Fruit fly (Drosophila melanogaster) whole organism, embryonic: Measurements from ENCODE around the gene Svil.

Source experiments
- Atf3 ChIP-seq: fragments of 200-800 bp; sonication (Bioruptor generic); optimal IDR thresholded peaks from 3 replicates; lab custom pipeline; 2016; ENCODE audit warnings: missing biosample characterization, missing genetic modification characterization
- B-H1 ChIP-seq: fragments of 200-800 bp; sonication (Bioruptor generic); IDR thresholded peaks from 3 replicates; pipeline ENCODE4 v1.3.6; 2022; ENCODE audit warnings: missing biosample characterization, missing genetic modification characterization
- Bdp1 ChIP-seq: fragments of 200-800 bp; sonication (Bioruptor generic); optimal IDR thresholded peaks from 3 replicates; lab custom pipeline; 2016; ENCODE audit warnings: missing biosample characterization, missing genetic modification characterization
- CG10979 ChIP-seq: fragments of 200-800 bp; sonication (Bioruptor generic); optimal IDR thresholded peaks from 2 replicates; lab custom pipeline; 2018; ENCODE audit warnings: missing biosample characterization, mild to moderate bottlenecking, missing genetic modification characterization, moderate library complexity
- CG11398 ChIP-seq: fragments of 200-800 bp; sonication (Bioruptor generic); optimal IDR thresholded peaks from 2 replicates; lab custom pipeline; 2016; ENCODE audit warnings: missing biosample characterization, missing genetic modification characterization
- CG11456 ChIP-seq: fragments of 200-800 bp; sonication (Bioruptor generic); IDR thresholded peaks from 3 replicates; pipeline ENCODE4 v1.3.6; 2022; ENCODE audit warnings: missing biosample characterization, missing genetic modification characterization
- CG12104 ChIP-seq: fragments of 200-800 bp; sonication (Bioruptor generic); optimal IDR thresholded peaks from 3 replicates; lab custom pipeline; 2016; ENCODE audit warnings: missing biosample characterization, missing genetic modification characterization
- CG12659 ChIP-seq: fragments of 200-800 bp; sonication (Bioruptor generic); optimal IDR thresholded peaks from 3 replicates; lab custom pipeline; 2017; ENCODE audit warnings: mild to moderate bottlenecking, missing biosample characterization, missing genetic modification reagents, missing genetic modification characterization
- CG13123 ChIP-seq: fragments of 200-800 bp; sonication (Bioruptor generic); optimal IDR thresholded peaks from 2 replicates; lab custom pipeline; 2016; ENCODE audit warnings: missing biosample characterization, missing genetic modification characterization
- CG14050 ChIP-seq: fragments of 200-800 bp; sonication (Bioruptor generic); IDR thresholded peaks from 3 replicates; pipeline ENCODE4 v1.3.6; 2022; ENCODE audit warnings: missing biosample characterization, missing genetic modification characterization
- CG17328 ChIP-seq: fragments of 200-800 bp; sonication (Bioruptor generic); IDR thresholded peaks from 2 replicates; pipeline ENCODE4 v1.3.6; 2022; ENCODE audit warnings: missing biosample characterization, missing genetic modification characterization
- CG18262 ChIP-seq: fragments of 200-800 bp; optimal IDR thresholded peaks from 3 replicates; lab custom pipeline; 2019; ENCODE audit warnings: missing biosample characterization, mild to moderate bottlenecking, missing genetic modification characterization, moderate library complexity
- CG30020 ChIP-seq: fragments of 200-800 bp; optimal IDR thresholded peaks from 2 replicates; lab custom pipeline; 2019; ENCODE audit warnings: missing biosample characterization, mild to moderate bottlenecking, missing genetic modification characterization, moderate library complexity
- CG32772 ChIP-seq: fragments of 200-800 bp; sonication (Bioruptor generic); IDR thresholded peaks from 2 replicates; pipeline ENCODE4 v1.3.6; 2022; ENCODE audit warnings: missing biosample characterization, missing genetic modification characterization
- CG3838 ChIP-seq: fragments of 200-800 bp; sonication (Bioruptor generic); optimal IDR thresholded peaks from 3 replicates; lab custom pipeline; 2016; ENCODE audit warnings: missing biosample characterization, missing genetic modification characterization
- CG7963 ChIP-seq: fragments of 200-800 bp; sonication (Bioruptor generic); IDR thresholded peaks from 3 replicates; pipeline ENCODE4 v1.3.6; 2022; ENCODE audit warnings: missing biosample characterization, missing genetic modification characterization; ENCODE audit not compliant: partially characterized antibody
- Deaf1 ChIP-seq: fragments of 200-800 bp; optimal IDR thresholded peaks from 3 replicates; lab custom pipeline; 2019; ENCODE audit warnings: missing biosample characterization, mild to moderate bottlenecking, missing genetic modification characterization, moderate library complexity
- Dek ChIP-seq: fragments of 200-800 bp; sonication (Bioruptor generic); optimal IDR thresholded peaks from 3 replicates; lab custom pipeline; 2019; ENCODE audit warnings: missing biosample characterization, mild to moderate bottlenecking, missing genetic modification characterization, moderate library complexity
- Dip2 ChIP-seq: fragments of 200-800 bp; sonication (Bioruptor generic); IDR thresholded peaks from 2 replicates; pipeline ENCODE4 v1.3.6; 2022; ENCODE audit warnings: missing biosample characterization, missing genetic modification characterization
- Doc3 ChIP-seq: fragments of 200-800 bp; sonication (Bioruptor generic); IDR thresholded peaks from 3 replicates; pipeline ENCODE4 v1.3.6; 2022; ENCODE audit warnings: missing biosample characterization, missing genetic modification characterization; ENCODE audit not compliant: partially characterized antibody
- Dp ChIP-seq: fragments of 200-800 bp; sonication (Bioruptor generic); optimal IDR thresholded peaks from 2 replicates; lab custom pipeline; 2018; ENCODE audit warnings: missing biosample characterization, mild to moderate bottlenecking, missing genetic modification characterization, moderate library complexity
- HHEX ChIP-seq: fragments of 200-800 bp; sonication (Bioruptor generic); optimal IDR thresholded peaks from 3 replicates; lab custom pipeline; 2017; ENCODE audit warnings: missing biosample characterization, mild to moderate bottlenecking, missing genetic modification characterization, missing genetic modification reagents
- Jarid2 ChIP-seq: fragments of 200-800 bp; sonication (Bioruptor generic); optimal IDR thresholded peaks from 3 replicates; lab custom pipeline; 2017; ENCODE audit warnings: mild to moderate bottlenecking, missing biosample characterization, missing genetic modification reagents, missing genetic modification characterization
- Lpt ChIP-seq: fragments of >200 bp; optimal IDR thresholded peaks from 2 replicates; lab custom pipeline; 2018; ENCODE audit warnings: missing biosample characterization, missing genetic modification characterization
- NC2β ChIP-seq: fragments of 200-800 bp; sonication (Bioruptor generic); optimal IDR thresholded peaks from 2 replicates; lab custom pipeline; 2016; ENCODE audit warnings: missing biosample characterization, missing genetic modification characterization
- NFAT ChIP-seq: fragments of 200-800 bp; sonication (Bioruptor generic); IDR thresholded peaks from 2 replicates; pipeline ENCODE4 v1.3.6; 2022; ENCODE audit warnings: missing biosample characterization, missing genetic modification characterization
- Opbp ChIP-seq: fragments of 200-800 bp; sonication (Bioruptor generic); IDR thresholded peaks from 3 replicates; pipeline ENCODE4 v1.3.6; 2022; ENCODE audit warnings: missing biosample characterization, missing genetic modification characterization; ENCODE audit not compliant: partially characterized antibody
- Optix ChIP-seq: fragments of 200-800 bp; sonication (Bioruptor generic); IDR thresholded peaks from 3 replicates; pipeline ENCODE4 v1.3.6; 2022; ENCODE audit warnings: missing biosample characterization, missing genetic modification characterization
- Rx ChIP-seq: fragments of 200-800 bp; sonication (Bioruptor generic); IDR thresholded peaks from 2 replicates; pipeline ENCODE4 v1.3.6; 2022; ENCODE audit warnings: missing biosample characterization, missing genetic modification characterization
- Sin3A ChIP-seq: fragments of >200 bp; optimal IDR thresholded peaks from 2 replicates; lab custom pipeline; 2018
- Sry-β ChIP-seq: fragments of 200-800 bp; sonication (Bioruptor generic); optimal IDR thresholded peaks from 2 replicates; lab custom pipeline; 2018; ENCODE audit warnings: missing biosample characterization, mild to moderate bottlenecking, missing genetic modification characterization, moderate library complexity
- Ssrp ChIP-seq: fragments of 200-800 bp; sonication (Bioruptor generic); optimal IDR thresholded peaks from 2 replicates; lab custom pipeline; 2018; ENCODE audit warnings: missing biosample characterization, mild to moderate bottlenecking, missing genetic modification characterization, moderate library complexity
- ash1 ChIP-seq: fragments of 200-800 bp; sonication (Bioruptor generic); optimal IDR thresholded peaks from 2 replicates; lab custom pipeline; 2018; ENCODE audit warnings: missing biosample characterization, mild to moderate bottlenecking, missing genetic modification characterization
- bigmax ChIP-seq: fragments of 200-800 bp; sonication (Bioruptor generic); optimal IDR thresholded peaks from 2 replicates; lab custom pipeline; 2018; ENCODE audit warnings: missing biosample characterization, mild to moderate bottlenecking, missing genetic modification characterization
- br ChIP-seq: fragments of >200 bp; optimal IDR thresholded peaks from 2 replicates; lab custom pipeline; 2017
- crc ChIP-seq: fragments of 200-800 bp; sonication (Bioruptor generic); optimal IDR thresholded peaks from 2 replicates; lab custom pipeline; 2016; ENCODE audit warnings: missing biosample characterization, missing genetic modification characterization
- crol ChIP-seq: fragments of 200-800 bp; sonication (Bioruptor generic); IDR thresholded peaks from 2 replicates; pipeline ENCODE4 v1.3.6; 2022; ENCODE audit warnings: missing biosample characterization, missing genetic modification characterization
- exex ChIP-seq: fragments of 200-800 bp; sonication (Bioruptor generic); optimal IDR thresholded peaks from 4 replicates; lab custom pipeline; 2018; ENCODE audit warnings: missing biosample characterization, mild to moderate bottlenecking, missing genetic modification characterization, moderate library complexity
- fd96Cb ChIP-seq: fragments of 200-800 bp; sonication (Bioruptor generic); optimal IDR thresholded peaks from 2 replicates; lab custom pipeline; 2018; ENCODE audit warnings: missing biosample characterization, mild to moderate bottlenecking, missing genetic modification characterization, moderate library complexity
- gcm ChIP-seq: fragments of 200-800 bp; sonication (Bioruptor generic); optimal IDR thresholded peaks from 2 replicates; lab custom pipeline; 2019; ENCODE audit warnings: missing biosample characterization, mild to moderate bottlenecking, missing genetic modification characterization, moderate library complexity
- ind ChIP-seq: fragments of 200-800 bp; sonication (Bioruptor generic); optimal IDR thresholded peaks from 3 replicates; lab custom pipeline; 2016; ENCODE audit warnings: missing biosample characterization, missing genetic modification characterization
- lbe ChIP-seq: fragments of 200-800 bp; sonication (Bioruptor generic); optimal IDR thresholded peaks from 2 replicates; lab custom pipeline; 2016; ENCODE audit warnings: missing biosample characterization, mild to moderate bottlenecking, missing genetic modification characterization
- pzg ChIP-seq: fragments of 200-800 bp; sonication (Bioruptor generic); optimal IDR thresholded peaks from 3 replicates; lab custom pipeline; 2018; ENCODE audit warnings: missing biosample characterization, mild to moderate bottlenecking, missing genetic modification characterization, moderate library complexity
- ranshi ChIP-seq: fragments of 200-800 bp; sonication (Bioruptor generic); IDR thresholded peaks from 2 replicates; pipeline ENCODE4 v1.3.6; 2022; ENCODE audit warnings: missing biosample characterization, missing genetic modification characterization
- repo ChIP-seq: fragments of 200-800 bp; sonication (Bioruptor generic); optimal IDR thresholded peaks from 2 replicates; lab custom pipeline; 2016; ENCODE audit warnings: missing biosample characterization, missing genetic modification characterization
- rib ChIP-seq: fragments of 200-800 bp; sonication (Bioruptor generic); IDR thresholded peaks from 2 replicates; pipeline ENCODE4 v1.3.6; 2022; ENCODE audit warnings: missing biosample characterization, missing genetic modification characterization
- schlank ChIP-seq: fragments of 200-800 bp; sonication (Bioruptor generic); optimal IDR thresholded peaks from 2 replicates; lab custom pipeline; 2018; ENCODE audit warnings: missing biosample characterization, mild to moderate bottlenecking, missing genetic modification characterization
- sens ChIP-seq: fragments of 200-800 bp; sonication (Bioruptor generic); peaks from one replicate; lab custom pipeline; 2016; ENCODE audit warnings: missing biosample characterization, missing genetic modification characterization
- seq ChIP-seq: fragments of 200-800 bp; sonication (Bioruptor generic); IDR thresholded peaks from 2 replicates; pipeline ENCODE4 v1.3.6; 2022; ENCODE audit warnings: missing biosample characterization, missing genetic modification characterization
- ssp ChIP-seq: fragments of 200-800 bp; sonication (Bioruptor generic); IDR thresholded peaks from 2 replicates; pipeline ENCODE4 v1.3.6; 2022; ENCODE audit warnings: missing biosample characterization, missing genetic modification characterization
- tin ChIP-seq: fragments of 200-800 bp; sonication (Bioruptor generic); optimal IDR thresholded peaks from 3 replicates; lab custom pipeline; 2016; ENCODE audit warnings: missing biosample characterization, missing genetic modification characterization
- wdn ChIP-seq: fragments of 200-800 bp; sonication (Bioruptor generic); IDR thresholded peaks from 2 replicates; pipeline ENCODE4 v1.3.6; 2022; ENCODE audit warnings: missing biosample characterization, missing genetic modification characterization

Gene Svil

DNA sequence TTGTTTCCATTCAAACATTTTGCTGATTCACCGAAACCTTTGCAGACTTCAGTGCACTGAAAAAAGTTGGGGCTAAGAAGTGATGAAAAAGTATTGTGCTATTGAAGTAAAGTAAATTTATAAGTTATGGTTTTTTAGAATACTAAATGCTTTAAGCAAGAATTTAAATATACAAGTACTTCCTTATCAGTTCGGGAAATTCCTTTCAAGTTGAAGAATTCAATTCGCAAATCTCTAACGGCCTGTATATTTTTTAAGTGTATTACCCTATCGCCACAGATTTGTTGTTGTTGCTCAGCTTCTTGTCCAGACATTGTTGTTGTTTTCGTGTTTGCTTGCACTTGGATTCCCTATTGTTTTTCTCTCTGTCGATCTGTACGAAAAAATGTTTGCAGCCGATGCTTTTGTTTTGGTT is 90.0 kb downstream of the Svil start (continued):
- TF ChIP-seq Sin3A (lab: Kevin White, UChicago) (no peak), Dip2 (GFP tag; lab: Robert Waterston, UW) (no peak), Opbp (GFP tag; lab: Robert Waterston, UW) (no peak), tin (peak; percentile 79), Dek (tag; lab: Kevin White, UChicago) (peak; percentile 8), ash1 (GFP tag; lab: Kevin White, UChicago) (no peak), CG11398 (GFP tag; lab: Kevin White, UChicago) (peak; percentile 16), Optix (GFP tag; lab: Robert Waterston, UW) (no peak), Sry-β (GFP tag; lab: Kevin White, UChicago) (no peak), repo (GFP tag; lab: Kevin White, UChicago) (peak; percentile 46), Doc3 (GFP tag; lab: Robert Waterston, UW) (no peak), CG10979 (peak; percentile 84), CG17328 (GFP tag; lab: Robert Waterston, UW) (peak; percentile 58; the same call in 1 of the 2 replicates), sens (peak; percentile 92), Ssrp (peak; percentile 71), NC2β (peak; percentile 60), CG14050 (peak; percentile 29; the same call in 1 of the 3 replicates), rib (0 out of 2 replicates have a peak, but pooled peaks have one; percentile 59), crc (peak; percentile 17), ranshi (GFP tag; lab: Robert Waterston, UW) (peak; percentile 44; the same call in 1 of the 2 replicates), wdn (GFP tag; lab: Robert Waterston, UW) (no peak), ind (GFP tag; lab: Kevin White, UChicago) (peak; percentile 69), fd96Cb (tag; lab: Kevin White, UChicago) (peak; percentile 79), B-H1 (GFP tag; lab: Robert Waterston, UW) (peak; percentile 52; the same call in 1 of the 3 replicates), CG12659 (peak; percentile 32), crol (no peak), NFAT (GFP tag; lab: Robert Waterston, UW) (peak; percentile 56; the same call in 1 of the 2 replicates), HHEX (GFP tag; lab: Kevin White, UChicago) (peak; percentile 66), Bdp1 (GFP tag; lab: Kevin White, UChicago) (peak; percentile 16), Jarid2 (GFP tag; lab: Kevin White, UChicago) (no peak), CG3838 (no peak), exex (peak; percentile 18), seq (0 out of 2 replicates have a peak, but pooled peaks have one; percentile 52), Dp (GFP tag; lab: Kevin White, UChicago) (no peak), ssp (GFP tag; lab: Robert Waterston, UW) (peak; percentile 65), Atf3 (GFP tag; lab: Kevin White, UChicago) (peak; percentile 37), CG18262 (tag; lab: Kevin White, UChicago) (peak; percentile 90), CG12104 (GFP tag; lab: Kevin White, UChicago) (peak; percentile 57), CG32772 (GFP tag; lab: Robert Waterston, UW) (peak; percentile 38; the same call in 1 of the 2 replicates), schlank (tag; lab: Kevin White, UChicago) (no peak), Deaf1 (tag; lab: Kevin White, UChicago) (peak; percentile 35), CG13123 (GFP tag; lab: Kevin White, UChicago) (no peak), Rx (peak; percentile 23; the same call in 1 of the 2 replicates), br (no peak), lbe (peak; percentile 93), CG7963 (GFP tag; lab: Robert Waterston, UW) (no peak), bigmax (GFP tag; lab: Kevin White, UChicago) (no peak), gcm (GFP tag; lab: Kevin White, UChicago) (peak; percentile 69), CG30020 (tag; lab: Kevin White, UChicago) (peak; percentile 12), CG11456 (peak; percentile 65; the same call in 1 of the 3 replicates), pzg (no peak), Lpt (GFP tag; lab: Kevin White, UChicago) (no peak)
